Fruit fly (Drosophila melanogaster): Measurements from ENCODE around the gene CG33927.

DNA sequence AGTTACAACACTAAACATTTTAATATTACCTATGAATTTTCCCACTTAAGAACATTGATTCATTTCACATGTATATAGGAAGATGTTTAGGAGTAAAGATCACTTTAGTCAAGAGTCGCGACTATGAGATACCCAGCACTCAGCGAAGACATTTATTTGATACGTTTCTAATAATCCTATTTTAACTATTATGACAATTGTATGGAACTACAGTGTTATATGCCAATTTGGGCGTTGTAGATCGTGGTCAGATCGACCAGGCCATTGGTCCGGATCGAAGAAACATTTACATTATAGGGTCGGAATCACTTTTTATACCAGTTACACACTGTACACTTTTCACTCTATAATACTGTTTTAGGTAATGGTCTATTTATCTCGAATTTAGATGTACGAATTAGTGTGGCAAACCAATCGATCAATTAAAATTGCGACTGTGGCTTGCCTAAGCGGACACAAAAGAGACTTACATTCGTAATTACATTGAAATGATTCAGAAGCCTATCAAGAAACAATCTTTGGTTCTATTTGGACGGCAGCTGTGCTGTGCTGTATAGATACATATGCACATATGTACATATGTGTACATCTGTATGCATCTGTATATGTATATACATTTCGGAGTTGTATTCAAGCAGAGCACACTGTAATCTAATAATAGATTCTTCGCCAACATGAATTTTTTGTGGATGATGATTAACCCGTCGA lies 49.7 kb downstream of the CG33927 start:
- TF ChIP-seq usp (GFP tag; optimal IDR thresholded peaks at IDR 0.05) (no peak), EcR (GFP tag; optimal IDR thresholded peaks at IDR 0.05) (no peak), psq (optimal IDR thresholded peaks at IDR 0.05) (no peak)
